Worm (Caenorhabditis elegans) whole organism, L4 larva: ENCODE results near the gene clec-34.

Experiments used
- F44E2.7 ChIP-seq: fragments of 200-800 bp; sonication (Bioruptor generic); IDR thresholded peaks from 2 replicates; pipeline ENCODE4 v2.1.2; 2022; ENCODE audit warnings: missing genetic modification characterization, missing compliant biosample characterization
- dmd-6 ChIP-seq: fragments of 200-800 bp; sonication (Bioruptor generic); IDR thresholded peaks from 2 replicates; pipeline ENCODE4 v1.3.6; 2022; ENCODE audit warnings: missing genetic modification reagents, missing genetic modification characterization, missing compliant biosample characterization
- dpl-1 ChIP-seq: fragments of 150-350 bp; optimal IDR thresholded peaks from 2 replicates; lab custom pipeline; 2014; ENCODE audit warnings: missing biosample characterization, missing genetic modification reagents, missing genetic modification characterization
- mxl-2 ChIP-seq: fragments of 200-800 bp; sonication (Bioruptor generic); conservative IDR thresholded peaks from 2 replicates; pipeline ENCODE4 v1.3.6; 2022; ENCODE audit warnings: missing genetic modification reagents, missing genetic modification characterization, missing compliant biosample characterization

DNA sequence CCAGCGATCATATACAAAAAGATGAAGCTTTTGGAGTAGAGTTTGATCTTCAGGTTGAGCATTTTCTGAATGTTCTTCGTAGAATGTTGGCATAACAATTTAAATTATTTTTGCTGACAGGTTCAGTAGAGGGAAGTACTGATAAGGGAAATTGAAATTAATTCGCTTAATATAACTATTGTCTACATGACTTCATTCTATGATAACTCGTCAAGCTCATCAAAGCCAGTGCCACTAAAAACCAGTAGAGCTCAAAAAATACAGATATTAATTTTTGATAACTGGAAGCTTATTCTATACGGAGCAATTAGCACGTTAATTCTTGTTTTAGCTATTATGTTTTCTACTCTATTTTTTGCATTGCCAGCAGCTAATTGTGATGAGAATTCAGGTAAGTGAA, 3.5 kb downstream of the clec-34 start, which contains the start of the genes clec-29 and clec-39:
- TF ChIP-seq F44E2.7 (GFP tag; lab: Robert Waterston, UW) (no peak), dmd-6 (GFP tag; lab: Robert Waterston, UW) (no peak), mxl-2 (GFP tag; lab: Robert Waterston, UW) (no peak), dpl-1 (GFP tag; lab: Kevin White, UChicago) (no peak)
